Fruit fly (Drosophila melanogaster) whole organism, embryonic: ENCODE measurements around the gene TTLL4B.

ENCODE experiments used
- Atf6 ChIP-seq: fragments of 200-800 bp; sonication (Bioruptor generic); IDR thresholded peaks from 2 replicates; pipeline ENCODE4 v1.3.6; 2022; ENCODE audit warnings: missing biosample characterization, missing genetic modification characterization
- Blimp-1 ChIP-seq: fragments of 200-800 bp; sonication (Bioruptor generic); optimal IDR thresholded peaks from 3 replicates; lab custom pipeline; 2018; ENCODE audit warnings: missing biosample characterization, missing genetic modification characterization, mild to moderate bottlenecking, moderate library complexity, missing genetic modification reagents
- CG12391 ChIP-seq: fragments of 200-800 bp; sonication (Bioruptor generic); optimal IDR thresholded peaks from 3 replicates; lab custom pipeline; 2018; ENCODE audit warnings: missing biosample characterization, mild to moderate bottlenecking, missing genetic modification characterization, moderate library complexity
- CG17829 ChIP-seq: fragments of 200-800 bp; optimal IDR thresholded peaks from 2 replicates; lab custom pipeline; 2019; ENCODE audit warnings: missing biosample characterization, mild to moderate bottlenecking, missing genetic modification characterization, moderate library complexity
- CG2129 ChIP-seq: fragments of 200-800 bp; sonication (Bioruptor generic); IDR thresholded peaks from 2 replicates; pipeline ENCODE4 v1.3.6; 2022; ENCODE audit warnings: missing biosample characterization, missing genetic modification characterization; ENCODE audit not compliant: partially characterized antibody
- CG2712 ChIP-seq: fragments of 200-800 bp; optimal IDR thresholded peaks from 3 replicates; lab custom pipeline; 2019; ENCODE audit warnings: missing biosample characterization, mild to moderate bottlenecking, missing genetic modification characterization, moderate library complexity
- CG30020 ChIP-seq: fragments of 200-800 bp; optimal IDR thresholded peaks from 2 replicates; lab custom pipeline; 2019; ENCODE audit warnings: missing biosample characterization, mild to moderate bottlenecking, missing genetic modification characterization, moderate library complexity
- CG31224 ChIP-seq: fragments of 200-800 bp; sonication (Bioruptor generic); IDR thresholded peaks from 2 replicates; pipeline ENCODE4 v1.3.6; 2022; ENCODE audit warnings: missing biosample characterization, missing genetic modification characterization
- CG3407 ChIP-seq: fragments of 200-800 bp; sonication (Bioruptor generic); optimal IDR thresholded peaks from 2 replicates; lab custom pipeline; 2018; ENCODE audit warnings: missing biosample characterization, mild to moderate bottlenecking, missing genetic modification characterization
- CG3847 ChIP-seq: fragments of 200-800 bp; sonication (Bioruptor generic); IDR thresholded peaks from 2 replicates; pipeline ENCODE4 v1.3.6; 2022; ENCODE audit warnings: missing biosample characterization, missing genetic modification characterization
- CG6765 ChIP-seq: fragments of 200-800 bp; sonication (Bioruptor generic); optimal IDR thresholded peaks from 3 replicates; lab custom pipeline; 2017; ENCODE audit warnings: missing biosample characterization, mild to moderate bottlenecking, missing genetic modification characterization
- CG6791 ChIP-seq: fragments of 200-800 bp; sonication (Bioruptor generic); IDR thresholded peaks from 3 replicates; pipeline ENCODE4 v1.3.6; 2022; ENCODE audit warnings: missing biosample characterization, missing genetic modification characterization; ENCODE audit not compliant: partially characterized antibody
- CG7357 ChIP-seq: fragments of 200-800 bp; sonication (Bioruptor generic); IDR thresholded peaks from 3 replicates; pipeline ENCODE4 v1.3.6; 2022; ENCODE audit warnings: missing biosample characterization, missing genetic modification characterization
- CG8388 ChIP-seq: fragments of 200-800 bp; sonication (Bioruptor generic); optimal IDR thresholded peaks from 2 replicates; lab custom pipeline; 2019; ENCODE audit warnings: missing biosample characterization, mild to moderate bottlenecking, missing genetic modification characterization, moderate library complexity
- CG8478 ChIP-seq: fragments of >200 bp; optimal IDR thresholded peaks from 2 replicates; lab custom pipeline; 2018
- CG9932 ChIP-seq: fragments of 200-800 bp; sonication (Bioruptor generic); IDR thresholded peaks from 2 replicates; pipeline ENCODE4 v1.3.6; 2022; ENCODE audit warnings: missing biosample characterization, missing genetic modification characterization
- Chrac-16 ChIP-seq: fragments of 200-800 bp; sonication (Bioruptor generic); optimal IDR thresholded peaks from 3 replicates; lab custom pipeline; 2016; ENCODE audit warnings: missing biosample characterization, missing genetic modification characterization
- D ChIP-seq, 2 experiments: fragments of 200-800 bp in 1 of 2; fragments of >200 bp in 1 of 2; sonication (Bioruptor generic) in 1 of 2; optimal IDR thresholded peaks; 2 replicates in 1 of 2; 3 replicates in 1 of 2; lab custom pipeline; 2017; ENCODE audit warnings: mild to moderate bottlenecking in 1 of 2, missing biosample characterization in 1 of 2, missing genetic modification characterization in 1 of 2, missing genetic modification reagents in 1 of 2
- Dbx ChIP-seq: fragments of 200-800 bp; sonication (Bioruptor generic); IDR thresholded peaks from 3 replicates; pipeline ENCODE4 v1.3.6; 2022; ENCODE audit warnings: missing biosample characterization, missing genetic modification characterization
- Dfd ChIP-seq, 2 experiments: fragments of >200 bp; optimal IDR thresholded peaks; 2 replicates each; lab custom pipeline; 2017; ENCODE audit warnings: missing biosample characterization in 2 of 2, missing genetic modification characterization in 2 of 2
- Fer1 ChIP-seq: fragments of 200-800 bp; sonication (Bioruptor generic); optimal IDR thresholded peaks from 2 replicates; lab custom pipeline; 2017; ENCODE audit warnings: missing biosample characterization, mild to moderate bottlenecking, missing genetic modification characterization
- Hmr ChIP-seq: fragments of 200-800 bp; sonication (Bioruptor generic); optimal IDR thresholded peaks from 3 replicates; lab custom pipeline; 2017; ENCODE audit warnings: mild to moderate bottlenecking, missing biosample characterization, missing genetic modification reagents, missing genetic modification characterization
- Lpt ChIP-seq: fragments of >200 bp; optimal IDR thresholded peaks from 2 replicates; lab custom pipeline; 2018; ENCODE audit warnings: missing biosample characterization, missing genetic modification characterization
- Mad ChIP-seq: fragments of 200-800 bp; sonication (Bioruptor generic); optimal IDR thresholded peaks from 2 replicates; lab custom pipeline; 2016; ENCODE audit warnings: missing biosample characterization, missing genetic modification characterization
- Mes4 ChIP-seq: fragments of 200-800 bp; sonication (Bioruptor generic); optimal IDR thresholded peaks from 2 replicates; lab custom pipeline; 2016; ENCODE audit warnings: missing biosample characterization, missing genetic modification characterization
- NC2β ChIP-seq: fragments of 200-800 bp; sonication (Bioruptor generic); optimal IDR thresholded peaks from 2 replicates; lab custom pipeline; 2016; ENCODE audit warnings: missing biosample characterization, missing genetic modification characterization
- Oaz ChIP-seq: fragments of 200-800 bp; sonication (Bioruptor generic); IDR thresholded peaks from 2 replicates; pipeline ENCODE4 v1.3.6; 2022; ENCODE audit warnings: missing biosample characterization, missing genetic modification characterization
- Oli ChIP-seq: fragments of 200-800 bp; sonication (Bioruptor generic); optimal IDR thresholded peaks from 2 replicates; lab custom pipeline; 2018; ENCODE audit warnings: missing biosample characterization, mild to moderate bottlenecking, missing genetic modification characterization, moderate library complexity
- Poxn ChIP-seq: fragments of 200-800 bp; sonication (Bioruptor generic); IDR thresholded peaks from 2 replicates; pipeline ENCODE4 v1.3.6; 2022; ENCODE audit warnings: missing biosample characterization, missing genetic modification characterization
- Scr ChIP-seq: fragments of 200-800 bp; sonication (Bioruptor generic); IDR thresholded peaks from 2 replicates; pipeline ENCODE4 v1.3.6; 2022; ENCODE audit warnings: missing biosample characterization, missing genetic modification characterization; ENCODE audit not compliant: partially characterized antibody
- Sry-δ ChIP-seq: fragments of 200-800 bp; sonication (Bioruptor generic); optimal IDR thresholded peaks from 2 replicates; lab custom pipeline; 2016; ENCODE audit warnings: missing biosample characterization, missing genetic modification characterization
- Tbp ChIP-seq: fragments of >200 bp; optimal IDR thresholded peaks from 2 replicates; lab custom pipeline; 2018; ENCODE audit warnings: missing biosample characterization, missing genetic modification characterization
- Xrp1 ChIP-seq: fragments of 200-800 bp; sonication (Bioruptor generic); IDR thresholded peaks from 2 replicates; pipeline ENCODE4 v1.3.6; 2022; ENCODE audit warnings: missing biosample characterization, missing genetic modification characterization
- YL-1 ChIP-seq: fragments of 200-800 bp; sonication (Bioruptor generic); optimal IDR thresholded peaks from 3 replicates; lab custom pipeline; 2017; ENCODE audit warnings: missing biosample characterization, mild to moderate bottlenecking, missing genetic modification characterization
- aop ChIP-seq: fragments of 200-800 bp; sonication (Bioruptor generic); IDR thresholded peaks from 2 replicates; pipeline ENCODE4 v1.3.6; 2022; ENCODE audit warnings: missing biosample characterization, missing genetic modification characterization
- cg ChIP-seq: fragments of 200-800 bp; sonication (Bioruptor generic); optimal IDR thresholded peaks from 3 replicates; lab custom pipeline; 2019; ENCODE audit warnings: missing biosample characterization, mild to moderate bottlenecking, missing genetic modification characterization, moderate library complexity
- chn ChIP-seq: fragments of 200-800 bp; sonication (Bioruptor generic); optimal IDR thresholded peaks from 2 replicates; lab custom pipeline; 2016; ENCODE audit warnings: missing biosample characterization, missing genetic modification characterization
- dati ChIP-seq: fragments of 200-800 bp; sonication (Bioruptor generic); IDR thresholded peaks from 2 replicates; pipeline ENCODE4 v1.3.6; 2022; ENCODE audit warnings: missing biosample characterization, missing genetic modification characterization
- dimm ChIP-seq: fragments of 200-800 bp; sonication (Bioruptor generic); IDR thresholded peaks from 2 replicates; pipeline ENCODE4 v1.3.6; 2022; ENCODE audit warnings: missing biosample characterization, missing genetic modification characterization
- dmrt99B ChIP-seq: fragments of 200-800 bp; sonication (Bioruptor generic); optimal IDR thresholded peaks from 2 replicates; lab custom pipeline; 2018; ENCODE audit warnings: missing biosample characterization, mild to moderate bottlenecking, missing genetic modification characterization, moderate library complexity
- eyg ChIP-seq: fragments of 200-800 bp; sonication (Bioruptor generic); optimal IDR thresholded peaks from 3 replicates; lab custom pipeline; 2016; ENCODE audit warnings: missing biosample characterization, missing genetic modification characterization
- jumu ChIP-seq: fragments of 200-800 bp; sonication (Bioruptor generic); optimal IDR thresholded peaks from 3 replicates; lab custom pipeline; 2016; ENCODE audit warnings: missing biosample characterization, missing genetic modification characterization
- lilli ChIP-seq: fragments of 200-800 bp; sonication (Bioruptor generic); optimal IDR thresholded peaks from 3 replicates; lab custom pipeline; 2016; ENCODE audit warnings: missing biosample characterization, missing genetic modification characterization
- mirr ChIP-seq: fragments of 200-800 bp; sonication (Bioruptor generic); optimal IDR thresholded peaks from 3 replicates; lab custom pipeline; 2018; ENCODE audit warnings: missing biosample characterization, mild to moderate bottlenecking, missing genetic modification characterization
- org-1 ChIP-seq: fragments of 200-800 bp; sonication (Bioruptor generic); optimal IDR thresholded peaks from 2 replicates; lab custom pipeline; 2017; ENCODE audit warnings: missing biosample characterization, missing genetic modification characterization
- slou ChIP-seq: fragments of 200-800 bp; sonication (Bioruptor generic); optimal IDR thresholded peaks from 3 replicates; lab custom pipeline; 2016; ENCODE audit warnings: missing biosample characterization, missing genetic modification characterization
- sob ChIP-seq: fragments of 200-800 bp; sonication (Bioruptor generic); IDR thresholded peaks from 2 replicates; pipeline ENCODE4 v1.3.6; 2022; ENCODE audit warnings: missing biosample characterization, missing genetic modification characterization
- trem ChIP-seq: fragments of 200-800 bp; optimal IDR thresholded peaks from 3 replicates; lab custom pipeline; 2019; ENCODE audit warnings: missing biosample characterization, mild to moderate bottlenecking, missing genetic modification characterization, moderate library complexity
- vfl ChIP-seq: fragments of 200-800 bp; sonication (Bioruptor generic); optimal IDR thresholded peaks from 2 replicates; lab custom pipeline; 2016; ENCODE audit warnings: missing biosample characterization, missing genetic modification characterization
- zen ChIP-seq: fragments of 200-800 bp; sonication (Bioruptor generic); optimal IDR thresholded peaks from 3 replicates; lab custom pipeline; 2018; ENCODE audit warnings: missing biosample characterization, mild to moderate bottlenecking, missing genetic modification characterization, moderate library complexity

TTLL4B gene

dm6 chr2L:3888754-3889603 is 26.5 kb downstream of the TTLL4B start (continued):
- TF ChIP-seq CG6765 (peak; percentile 12), YL-1 (GFP tag; lab: Kevin White, UChicago) (no peak), CG31224 (no peak), Dbx (GFP tag; lab: Robert Waterston, UW) (0 out of 3 replicates have a peak, but pooled peaks have one; percentile 41), dmrt99B (tag; lab: Kevin White, UChicago) (peak; percentile 71), CG6791 (GFP tag; lab: Robert Waterston, UW) (no peak), slou (GFP tag; lab: Kevin White, UChicago) (no peak), aop (GFP tag; lab: Robert Waterston, UW) (no peak), CG3407 (GFP tag; lab: Kevin White, UChicago) (peak; percentile 37), jumu (GFP tag; lab: Kevin White, UChicago) (no peak), CG8478 (lab: Kevin White, UChicago) (no peak), dati (no peak), CG8388 (GFP tag; lab: Kevin White, UChicago) (peak; percentile 53), Oli (tag; lab: Kevin White, UChicago) (peak; percentile 71), Hmr (GFP tag; lab: Kevin White, UChicago) (peak; percentile 61), CG2129 (GFP tag; lab: Robert Waterston, UW) (no peak), mirr (GFP tag; lab: Kevin White, UChicago) (no peak), Blimp-1 (GFP tag; lab: Kevin White, UChicago) (no peak), Tbp (GFP tag; lab: Kevin White, UChicago) (no peak), Atf6 (GFP tag; lab: Robert Waterston, UW) (peak; percentile 33; the same call in 1 of the 2 replicates), sob (GFP tag; lab: Robert Waterston, UW) (peak; percentile 52), Oaz (no peak), cg (GFP tag; lab: Kevin White, UChicago) (no peak), Xrp1 (peak; percentile 65), CG30020 (no peak), Lpt (no peak), CG2712 (tag; lab: Kevin White, UChicago) (peak; percentile 73), Dfd (GFP tag; optimal IDR thresholded peaks at IDR 0.05; lab: Kevin White, UChicago) (no peak), NC2β (no peak), org-1 (GFP tag; lab: Kevin White, UChicago) (peak; percentile 34), Poxn (GFP tag; lab: Robert Waterston, UW) (no peak), Mes4 (GFP tag; lab: Kevin White, UChicago) (no peak), vfl (GFP tag; lab: Kevin White, UChicago) (no peak), CG17829 (peak; percentile 18), CG9932 (GFP tag; lab: Robert Waterston, UW) (peak; percentile 58; the same call in 1 of the 2 replicates), CG7357 (no peak), CG12391 (tag; lab: Kevin White, UChicago) (peak; percentile 73), D (optimal IDR thresholded peaks at IDR 0.05; lab: Kevin White, UChicago) (no peak), D (GFP tag; optimal IDR thresholded peaks at IDR 0.05; lab: Kevin White, UChicago) (peak; percentile 54), zen (no peak), CG3847 (no peak), chn (no peak), lilli (GFP tag; lab: Kevin White, UChicago) (peak; percentile 4), eyg (GFP tag; lab: Kevin White, UChicago) (no peak), Fer1 (no peak), Scr (GFP tag; lab: Robert Waterston, UW) (no peak), Sry-δ (GFP tag; lab: Kevin White, UChicago) (no peak), trem (tag; lab: Kevin White, UChicago) (no peak), dimm (GFP tag; lab: Robert Waterston, UW) (no peak), Mad (no peak), Chrac-16 (GFP tag; lab: Kevin White, UChicago) (peak; percentile 54)
